Worm (Caenorhabditis elegans) whole organism, young adult: ENCODE measurements around the gene Y65A5A.2.
A peak's percentile ranks its signal among the peaks of the same experiment; 100 is the strongest.

Source experiments
- B0019.2 ChIP-seq: fragments of 200-800 bp; sonication (Bioruptor generic); conservative IDR thresholded peaks from 2 replicates; pipeline ENCODE4 v1.3.6; 2022; ENCODE audit warnings: missing genetic modification reagents, missing genetic modification characterization, missing compliant biosample characterization
- B0261.1 ChIP-seq: sonication (generic microtip); optimal IDR thresholded peaks from 2 replicates; lab custom pipeline; 2016; ENCODE audit warnings: mild to moderate bottlenecking, missing genetic modification characterization, moderate library complexity, missing compliant biosample characterization
- D2030.7 ChIP-seq: fragments of 200-800 bp; sonication (Bioruptor generic); IDR thresholded peaks from 2 replicates; pipeline ENCODE4 v1.3.6; 2022; ENCODE audit warnings: missing genetic modification reagents, missing genetic modification characterization, missing compliant biosample characterization
- F10E7.11 ChIP-seq: sonication (generic microtip); optimal IDR thresholded peaks from 2 replicates; lab custom pipeline; 2017; ENCODE audit warnings: mild to moderate bottlenecking, missing genetic modification characterization, moderate library complexity, missing compliant biosample characterization
- F22D6.2 ChIP-seq: sonication (generic microtip); optimal IDR thresholded peaks from 2 replicates; lab custom pipeline; 2016; ENCODE audit warnings: mild to moderate bottlenecking, missing genetic modification characterization, missing compliant biosample characterization
- F23B12.7 ChIP-seq: sonication (generic microtip); optimal IDR thresholded peaks from 2 replicates; lab custom pipeline; 2017; ENCODE audit warnings: missing genetic modification characterization, mild to moderate bottlenecking, missing compliant biosample characterization, antibody characterized with exemption, moderate library complexity; ENCODE audit not compliant: insufficient read depth
- F49E8.2 ChIP-seq: sonication (generic microtip); optimal IDR thresholded peaks from 3 replicates; lab custom pipeline; 2017; ENCODE audit warnings: missing genetic modification characterization, mild to moderate bottlenecking, missing compliant biosample characterization, antibody characterized with exemption, moderate library complexity; ENCODE audit not compliant: insufficient read depth
- T26A5.8 ChIP-seq: sonication (generic microtip); optimal IDR thresholded peaks from 2 replicates; lab custom pipeline; 2016; ENCODE audit warnings: missing genetic modification characterization, missing compliant biosample characterization
- Y79H2A.3 ChIP-seq: fragments of 200-800 bp; sonication (Bioruptor generic); conservative IDR thresholded peaks from 2 replicates; pipeline ENCODE4 v1.3.6; 2022; ENCODE audit warnings: missing genetic modification reagents, missing genetic modification characterization, missing compliant biosample characterization
- ama-1 ChIP-seq, 3 experiments: fragments of 150-350 bp in 1 of 3; sonication (generic microtip) in 2 of 3; optimal IDR thresholded peaks; 2 replicates each; lab custom pipeline; 2014 to 2018; ENCODE audit warnings: missing biosample characterization in 2 of 3, missing genetic modification characterization in 2 of 3, missing genetic modification reagents in 2 of 3
- aptf-2 ChIP-seq: fragments of 200-800 bp; sonication (Bioruptor generic); conservative IDR thresholded peaks from 2 replicates; pipeline ENCODE4 v1.3.6; 2022; ENCODE audit warnings: missing genetic modification reagents, missing genetic modification characterization, missing compliant biosample characterization
- aptf-3 ChIP-seq: fragments of 200-800 bp; sonication (Bioruptor generic); IDR thresholded peaks from 2 replicates; pipeline ENCODE4 v1.3.6; 2022; ENCODE audit warnings: missing genetic modification characterization, missing compliant biosample characterization
- athp-1 ChIP-seq: sonication (generic microtip); optimal IDR thresholded peaks from 2 replicates; lab custom pipeline; 2017; ENCODE audit warnings: mild to moderate bottlenecking, missing genetic modification characterization, missing compliant biosample characterization
- attf-5 ChIP-seq: fragments of 200-800 bp; sonication (Bioruptor generic); optimal IDR thresholded peaks from 2 replicates; lab custom pipeline; 2018; ENCODE audit warnings: mild to moderate bottlenecking, missing genetic modification characterization, missing compliant biosample characterization
- attf-6 ChIP-seq: fragments of 200-800 bp; sonication (Bioruptor generic); IDR thresholded peaks from 2 replicates; pipeline ENCODE4 v1.3.6; 2022; ENCODE audit warnings: missing genetic modification reagents, missing genetic modification characterization, missing compliant biosample characterization
- cebp-1 ChIP-seq, 2 experiments: fragments of 200-800 bp in 1 of 2; sonication (Bioruptor generic) in 1 of 2; sonication (generic microtip) in 1 of 2; IDR thresholded peaks in 1 of 2; optimal IDR thresholded peaks in 1 of 2; 2 replicates each; pipeline versions ENCODE4 v1.3.6 to Lab custom; 2017 to 2022; ENCODE audit warnings: missing compliant biosample characterization in 2 of 2, missing genetic modification characterization in 2 of 2, mild to moderate bottlenecking in 1 of 2, missing genetic modification reagents in 1 of 2, moderate library complexity in 1 of 2
- dox-1 ChIP-seq: fragments of 200-800 bp; sonication (Bioruptor generic); IDR thresholded peaks from 2 replicates; pipeline ENCODE4 v1.3.6; 2022; ENCODE audit warnings: missing genetic modification reagents, missing genetic modification characterization, missing compliant biosample characterization
- efl-1 ChIP-seq: fragments of 150-350 bp; optimal IDR thresholded peaks from 2 replicates; lab custom pipeline; 2014; ENCODE audit warnings: missing biosample characterization, missing genetic modification reagents, missing genetic modification characterization
- egl-18 ChIP-seq: fragments of 200-800 bp; sonication (Bioruptor generic); IDR thresholded peaks from 2 replicates; pipeline ENCODE4 v1.3.6; 2022; ENCODE audit warnings: missing genetic modification reagents, missing genetic modification characterization, missing compliant biosample characterization
- egrh-3 ChIP-seq: fragments of 200-800 bp; sonication (Bioruptor generic); IDR thresholded peaks from 2 replicates; pipeline ENCODE4 v1.3.6; 2022; ENCODE audit warnings: missing genetic modification reagents, missing genetic modification characterization, missing compliant biosample characterization
- ets-4 ChIP-seq: fragments of 200-800 bp; sonication (Bioruptor generic); optimal IDR thresholded peaks from 2 replicates; lab custom pipeline; 2018; ENCODE audit warnings: mild to moderate bottlenecking, missing genetic modification characterization, missing compliant biosample characterization
- hmg-1.2 ChIP-seq: fragments of 200-800 bp; sonication (Bioruptor generic); IDR thresholded peaks from 2 replicates; pipeline ENCODE4 v1.3.6; 2022; ENCODE audit warnings: missing genetic modification reagents, missing genetic modification characterization, missing compliant biosample characterization
- let-607 ChIP-seq, 2 experiments: fragments of 200-800 bp in 1 of 2; sonication (Bioruptor generic) in 1 of 2; sonication (generic microtip) in 1 of 2; optimal IDR thresholded peaks; 2 replicates each; lab custom pipeline; 2016 to 2018; ENCODE audit warnings: mild to moderate bottlenecking in 2 of 2, missing compliant biosample characterization in 2 of 2, missing genetic modification characterization in 2 of 2, moderate library complexity in 2 of 2, missing genotype in 1 of 2
- lin-26 ChIP-seq: fragments of 200-800 bp; sonication (Bioruptor generic); IDR thresholded peaks from 2 replicates; pipeline ENCODE4 v1.3.6; 2022; ENCODE audit warnings: missing genetic modification reagents, missing genetic modification characterization, missing compliant biosample characterization
- lin-40 ChIP-seq: sonication (generic microtip); optimal IDR thresholded peaks from 2 replicates; lab custom pipeline; 2016; ENCODE audit warnings: missing genetic modification characterization, mild to moderate bottlenecking, missing compliant biosample characterization, missing genotype, missing genetic modification reagents
- lin-54 ChIP-seq: fragments of 200-800 bp; sonication (Bioruptor generic); optimal IDR thresholded peaks from 2 replicates; lab custom pipeline; 2018; ENCODE audit warnings: mild to moderate bottlenecking, missing genetic modification characterization, missing compliant biosample characterization
- lsl-1 ChIP-seq: fragments of 200-800 bp; sonication (Bioruptor generic); optimal IDR thresholded peaks from 2 replicates; lab custom pipeline; 2018; ENCODE audit warnings: mild to moderate bottlenecking, missing genetic modification characterization, moderate library complexity, missing compliant biosample characterization
- mcd-1 ChIP-seq: fragments of 200-800 bp; sonication (Bioruptor generic); IDR thresholded peaks from 2 replicates; pipeline ENCODE4 v1.3.6; 2022; ENCODE audit warnings: missing genetic modification reagents, missing genetic modification characterization, missing compliant biosample characterization
- mxl-1 ChIP-seq: sonication (generic microtip); optimal IDR thresholded peaks from 2 replicates; lab custom pipeline; 2016; ENCODE audit warnings: missing genetic modification characterization, missing compliant biosample characterization
- nfyb-1 ChIP-seq: fragments of 200-800 bp; sonication (Bioruptor generic); IDR thresholded peaks from 2 replicates; pipeline ENCODE4 v1.3.6; 2022; ENCODE audit warnings: missing genetic modification reagents, missing genetic modification characterization, missing compliant biosample characterization
- nhr-120 ChIP-seq: fragments of 200-800 bp; sonication (Bioruptor generic); IDR thresholded peaks from 2 replicates; pipeline ENCODE4 v1.3.6; 2022; ENCODE audit warnings: missing genetic modification characterization, missing compliant biosample characterization
- pbrm-1 ChIP-seq: fragments of 200-800 bp; sonication (Bioruptor generic); IDR thresholded peaks from 2 replicates; pipeline ENCODE4 v1.3.6; 2022; ENCODE audit warnings: missing genetic modification reagents, missing genetic modification characterization, missing compliant biosample characterization
- rec-8 ChIP-seq, 2 experiments: sonication (generic microtip); optimal IDR thresholded peaks; 2 replicates each; lab custom pipeline; 2016; ENCODE audit warnings: mild to moderate bottlenecking in 2 of 2, missing genetic modification characterization in 2 of 2, missing genetic modification reagents in 2 of 2, missing genotype in 2 of 2, missing biosample characterization in 1 of 2, missing compliant biosample characterization in 1 of 2, moderate library complexity in 1 of 2
- repo-1 ChIP-seq: sonication (generic microtip); optimal IDR thresholded peaks from 2 replicates; lab custom pipeline; 2017; ENCODE audit warnings: mild to moderate bottlenecking, missing genetic modification characterization, missing compliant biosample characterization
- rpc-1 ChIP-seq, 2 experiments: fragments of 150-350 bp in 1 of 2; sonication (generic microtip) in 1 of 2; optimal IDR thresholded peaks; 2 replicates each; lab custom pipeline; 2014 to 2018; ENCODE audit warnings: missing biosample characterization in 1 of 2, missing genetic modification characterization in 1 of 2, missing genetic modification reagents in 1 of 2, missing genotype in 1 of 2
- snpc-1.1 ChIP-seq: sonication (generic microtip); optimal IDR thresholded peaks from 2 replicates; lab custom pipeline; 2017; ENCODE audit warnings: missing genetic modification characterization, mild to moderate bottlenecking, missing compliant biosample characterization, antibody characterized with exemption, moderate library complexity, missing genotype, missing genetic modification reagents; ENCODE audit not compliant: insufficient read depth
- snpc-1.3 ChIP-seq: sonication (generic microtip); optimal IDR thresholded peaks from 2 replicates; lab custom pipeline; 2017; ENCODE audit warnings: missing genetic modification characterization, mild to moderate bottlenecking, missing compliant biosample characterization, antibody characterized with exemption, moderate library complexity, missing genotype, missing genetic modification reagents; ENCODE audit not compliant: insufficient read depth
- snpc-3.4 ChIP-seq: sonication (generic microtip); optimal IDR thresholded peaks from 2 replicates; lab custom pipeline; 2017; ENCODE audit warnings: missing genetic modification characterization, mild to moderate bottlenecking, missing compliant biosample characterization, antibody characterized with exemption, moderate library complexity, missing genotype, missing genetic modification reagents
- tbx-9 ChIP-seq: sonication (generic microtip); optimal IDR thresholded peaks from 2 replicates; lab custom pipeline; 2016; ENCODE audit warnings: borderline replicate concordance, missing genetic modification characterization, inconsistent platforms, missing compliant biosample characterization
- ztf-18 ChIP-seq: sonication (generic microtip); optimal IDR thresholded peaks from 2 replicates; lab custom pipeline; 2016; ENCODE audit warnings: missing genotype, mild to moderate bottlenecking, missing genetic modification characterization, missing compliant biosample characterization
- ztf-28 ChIP-seq: fragments of 200-800 bp; sonication (Bioruptor generic); IDR thresholded peaks from 2 replicates; pipeline ENCODE4 v1.3.6; 2022; ENCODE audit warnings: missing genetic modification reagents, missing genetic modification characterization, missing compliant biosample characterization
- ztf-6 ChIP-seq: fragments of 200-800 bp; sonication (Bioruptor generic); IDR thresholded peaks from 2 replicates; pipeline ENCODE4 v1.3.6; 2022; ENCODE audit warnings: missing genetic modification reagents, missing genetic modification characterization, missing compliant biosample characterization

Y65A5A.2 gene

ce11 chrIV:16399776-16400368 is 11.9 kb upstream of the Y65A5A.2 start, which contains the start of gene Y65A5A.1 (continued):
- TF ChIP-seq F10E7.11 (no peak), snpc-1.3 (tag; lab: Kevin White, UChicago) (peak; percentile 71), lsl-1 (GFP tag; lab: Kevin White, UChicago) (peak; percentile 11), T26A5.8 (tag; lab: Kevin White, UChicago) (no peak), snpc-1.1 (tag; lab: Kevin White, UChicago) (peak; percentile 55), ets-4 (GFP tag; lab: Kevin White, UChicago) (no peak), nhr-120 (GFP tag; lab: Robert Waterston, UW) (no peak), ztf-28 (GFP tag; lab: Robert Waterston, UW) (0 out of 2 replicates have a peak, but pooled peaks have one; percentile 19), rpc-1 (optimal IDR thresholded peaks at IDR 0.05; lab: Kevin White, UChicago) (peak; percentile 86), rpc-1 (tag; optimal IDR thresholded peaks at IDR 0.05; lab: Kevin White, UChicago) (peak; percentile 81), cebp-1 (GFP tag; IDR thresholded peaks at IDR 0.05; lab: Robert Waterston, UW) (no peak), cebp-1 (tag; optimal IDR thresholded peaks at IDR 0.05; lab: Kevin White, UChicago) (peak; percentile 34), F49E8.2 (tag; lab: Kevin White, UChicago) (peak; percentile 28), aptf-2 (no peak), dox-1 (GFP tag; lab: Robert Waterston, UW) (peak; percentile 61; the same call in 1 of the 2 replicates), ztf-6 (GFP tag; lab: Robert Waterston, UW) (no peak), ztf-18 (peak; percentile 61), attf-6 (GFP tag; lab: Robert Waterston, UW) (peak; percentile 93), athp-1 (tag; lab: Kevin White, UChicago) (peak; percentile 27), B0019.2 (GFP tag; lab: Robert Waterston, UW) (no peak), let-607 (tag; optimal IDR thresholded peaks at IDR 0.05; lab: Kevin White, UChicago) (peak in 1 of 2 experiments; percentile 9), rec-8 (tag; optimal IDR thresholded peaks at IDR 0.05; lab: Kevin White, UChicago) (peak in 1 of 2 experiments; percentile 12), attf-5 (peak; percentile 27), efl-1 (GFP tag; lab: Kevin White, UChicago) (no peak), egl-18 (GFP tag; lab: Robert Waterston, UW) (no peak), tbx-9 (tag; lab: Kevin White, UChicago) (no peak), pbrm-1 (GFP tag; lab: Robert Waterston, UW) (peak; percentile 70; the same call in 1 of the 2 replicates), snpc-3.4 (peak; percentile 81), repo-1 (tag; lab: Kevin White, UChicago) (peak; percentile 19), D2030.7 (peak; percentile 64), F22D6.2 (no peak), F23B12.7 (tag; lab: Kevin White, UChicago) (peak; percentile 62), lin-40 (tag; lab: Kevin White, UChicago) (no peak), hmg-1.2 (GFP tag; lab: Robert Waterston, UW) (peak; percentile 55), Y79H2A.3 (GFP tag; lab: Robert Waterston, UW) (no peak), ama-1 (optimal IDR thresholded peaks at IDR 0.05; lab: Kevin White, UChicago) (no peak), ama-1 (GFP tag; optimal IDR thresholded peaks at IDR 0.05; lab: Kevin White, UChicago) (peak; percentile 35 to 65), aptf-3 (GFP tag; lab: Robert Waterston, UW) (peak; percentile 78; the same call in 1 of the 2 replicates), mxl-1 (tag; lab: Kevin White, UChicago) (no peak), lin-54 (GFP tag; lab: Kevin White, UChicago) (peak; percentile 14), egrh-3 (no peak), lin-26 (peak; percentile 82; the same call in 1 of the 2 replicates), mcd-1 (peak; percentile 37; the same call in 1 of the 2 replicates), nfyb-1 (GFP tag; lab: Robert Waterston, UW) (peak; percentile 54; the same call in 1 of the 2 replicates), B0261.1 (tag; lab: Kevin White, UChicago) (peak; percentile 72)
